Fruit fly (Drosophila melanogaster) whole organism, pupa: ENCODE results near the gene CG4161.

ENCODE experiments used
- CG32121 ChIP-seq: fragments of 200-800 bp; sonication (Bioruptor generic); IDR thresholded peaks from 2 replicates; pipeline ENCODE4 v1.3.6; 2022; ENCODE audit warnings: missing biosample characterization, missing genetic modification characterization
- Ets98B ChIP-seq: fragments of 200-800 bp; sonication (Bioruptor generic); IDR thresholded peaks from 2 replicates; pipeline ENCODE4 v1.3.6; 2022; ENCODE audit warnings: missing biosample characterization, missing genetic modification characterization
- Pif1A ChIP-seq: fragments of 200-800 bp; sonication (Bioruptor generic); optimal IDR thresholded peaks from 3 replicates; lab custom pipeline; 2016; ENCODE audit warnings: missing biosample characterization, missing genetic modification characterization
- fd96Ca ChIP-seq: fragments of 200-800 bp; sonication (Bioruptor generic); IDR thresholded peaks from 3 replicates; pipeline ENCODE4 v1.3.6; 2022; ENCODE audit warnings: missing biosample characterization, missing genetic modification characterization

DNA sequence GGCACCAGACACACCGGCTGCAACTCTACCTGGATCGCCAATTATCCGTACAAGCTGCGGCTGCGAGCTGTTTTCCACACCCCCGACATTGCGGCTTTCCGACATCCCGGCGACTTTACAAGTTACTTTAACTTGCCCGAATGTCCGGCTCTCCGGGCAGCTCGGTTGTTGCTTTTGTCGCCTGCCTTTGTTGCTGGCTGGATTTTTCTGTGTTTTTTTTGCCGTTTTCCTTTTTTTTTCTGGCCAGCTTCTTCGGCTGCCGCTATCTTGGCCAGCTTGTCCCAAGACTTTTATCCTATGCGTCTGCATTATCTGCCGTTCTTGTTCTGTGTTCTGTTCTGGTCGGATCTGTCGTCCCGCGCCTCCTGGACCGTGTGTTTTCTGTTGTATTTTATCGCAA is 27.2 kb upstream of the CG4161 start:
- TF ChIP-seq Pif1A (GFP tag; lab: Kevin White, UChicago) (no peak), Ets98B (GFP tag; lab: Robert Waterston, UW) (no peak), fd96Ca (GFP tag; lab: Robert Waterston, UW) (no peak), CG32121 (GFP tag; lab: Robert Waterston, UW) (no peak)
